Fruit fly (Drosophila melanogaster): Measurements from ENCODE around the gene beta4GalNAcTB.
A peak's percentile ranks its signal among the peaks of the same experiment; 100 is the strongest.

The beta4GalNAcTB gene

DNA sequence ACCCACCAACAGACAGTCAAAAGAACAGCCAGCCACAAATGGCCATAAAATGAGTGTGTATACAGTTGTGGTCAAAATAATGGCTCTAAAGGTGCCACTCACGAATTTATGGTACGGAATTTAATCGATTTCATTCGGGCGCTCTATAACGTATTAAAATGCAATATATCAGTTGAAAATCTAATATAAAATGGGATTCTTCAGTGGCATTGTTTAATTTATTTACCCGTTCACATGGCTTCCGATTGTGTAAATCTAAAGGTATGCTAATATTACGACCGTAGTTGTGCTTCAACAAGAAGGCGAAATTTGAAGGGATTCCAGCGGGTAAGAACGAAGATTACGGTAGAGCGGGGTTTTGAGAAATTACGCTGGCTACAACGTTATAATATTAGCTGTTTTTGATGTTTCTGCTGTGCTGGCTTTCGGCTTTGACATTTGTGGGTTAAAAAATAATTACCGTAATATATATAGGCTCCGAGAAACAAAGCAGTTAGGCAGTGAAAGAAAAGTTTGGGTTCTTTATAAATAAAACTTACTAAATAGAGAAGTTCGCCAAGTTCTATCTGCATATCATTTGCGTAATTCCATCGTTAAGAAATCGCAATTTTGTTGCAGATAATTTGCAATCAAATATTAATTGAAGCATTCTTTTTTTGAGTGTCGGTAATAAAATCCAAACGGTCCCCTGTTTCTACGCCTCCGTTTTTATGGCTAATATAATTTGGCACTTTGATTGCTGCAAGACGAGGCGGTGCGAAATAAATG, 42.0 kb upstream of the beta4GalNAcTB start (continued):
- TF ChIP-seq CG8632 (GFP tag; optimal IDR thresholded peaks at IDR 0.05) (peak; percentile 9), CG6854 (GFP tag; optimal IDR thresholded peaks at IDR 0.05) (peak; percentile 41), Hr4 (GFP tag; optimal IDR thresholded peaks at IDR 0.05) (peak; percentile 9), CG10631 (GFP tag; optimal IDR thresholded peaks at IDR 0.05) (peak; percentile 5), CG6808 (GFP tag; optimal IDR thresholded peaks at IDR 0.05) (peak; percentile 7), acj6 (GFP tag; optimal IDR thresholded peaks at IDR 0.05) (peak; percentile 8), fkh (GFP tag; optimal IDR thresholded peaks at IDR 0.05) (no peak), dac (GFP tag; optimal IDR thresholded peaks at IDR 0.05) (no peak), Gug (GFP tag; IDR thresholded peaks at IDR 0.05) (no peak), CG11762 (GFP tag; optimal IDR thresholded peaks at IDR 0.05; ENCODE audit: insufficient read depth) (no peak), CG6276 (GFP tag; optimal IDR thresholded peaks at IDR 0.05) (peak; percentile 8), CG16779 (tag; optimal IDR thresholded peaks at IDR 0.05) (no peak), OdsH (GFP tag; optimal IDR thresholded peaks at IDR 0.05) (no peak), eg (GFP tag; IDR thresholded peaks at IDR 0.05) (peak; percentile 29; the same call in 1 of the 3 replicates), pdm3 (GFP tag; optimal IDR thresholded peaks at IDR 0.05) (no peak), Lpt (GFP tag; optimal IDR thresholded peaks at IDR 0.05) (no peak), CG34406 (GFP tag; optimal IDR thresholded peaks at IDR 0.05) (no peak), CG8119 (GFP tag; IDR thresholded peaks at IDR 0.05) (no peak), CG15336 (GFP tag; IDR thresholded peaks at IDR 0.05) (0 out of 2 replicates have a peak, but pooled peaks have one; percentile 18), Eip93F (GFP tag; optimal IDR thresholded peaks at IDR 0.05) (no peak), topi (GFP tag; optimal IDR thresholded peaks at IDR 0.05) (peak; percentile 50), CG11902 (GFP tag; optimal IDR thresholded peaks at IDR 0.05) (no peak), Ets21C (GFP tag; optimal IDR thresholded peaks at IDR 0.05) (peak; percentile 9), lz (GFP tag; optimal IDR thresholded peaks at IDR 0.05) (peak; percentile 42), CG11294 (GFP tag; IDR thresholded peaks at IDR 0.05) (no peak), Sox102F (GFP tag; optimal IDR thresholded peaks at IDR 0.05) (peak; percentile 43), Met (GFP tag; optimal IDR thresholded peaks at IDR 0.05) (peak; percentile 71), Sox15 (GFP tag; optimal IDR thresholded peaks at IDR 0.05) (no peak), CG3032 (tag; optimal IDR thresholded peaks at IDR 0.05) (peak; percentile 24), vri (GFP tag; optimal IDR thresholded peaks at IDR 0.05) (peak; percentile 84), spab (GFP tag; optimal IDR thresholded peaks at IDR 0.05) (peak; percentile 25), svp (GFP tag) (peak; percentile 84), CG9139 (GFP tag; optimal IDR thresholded peaks at IDR 0.05) (peak; percentile 13), CG4318 (GFP tag; optimal IDR thresholded peaks at IDR 0.05) (no peak), CG10669 (GFP tag; optimal IDR thresholded peaks at IDR 0.05) (peak; percentile 15), esn (GFP tag; optimal IDR thresholded peaks at IDR 0.05) (peak; percentile 65), net (GFP tag; optimal IDR thresholded peaks at IDR 0.05) (no peak)

DNA sequence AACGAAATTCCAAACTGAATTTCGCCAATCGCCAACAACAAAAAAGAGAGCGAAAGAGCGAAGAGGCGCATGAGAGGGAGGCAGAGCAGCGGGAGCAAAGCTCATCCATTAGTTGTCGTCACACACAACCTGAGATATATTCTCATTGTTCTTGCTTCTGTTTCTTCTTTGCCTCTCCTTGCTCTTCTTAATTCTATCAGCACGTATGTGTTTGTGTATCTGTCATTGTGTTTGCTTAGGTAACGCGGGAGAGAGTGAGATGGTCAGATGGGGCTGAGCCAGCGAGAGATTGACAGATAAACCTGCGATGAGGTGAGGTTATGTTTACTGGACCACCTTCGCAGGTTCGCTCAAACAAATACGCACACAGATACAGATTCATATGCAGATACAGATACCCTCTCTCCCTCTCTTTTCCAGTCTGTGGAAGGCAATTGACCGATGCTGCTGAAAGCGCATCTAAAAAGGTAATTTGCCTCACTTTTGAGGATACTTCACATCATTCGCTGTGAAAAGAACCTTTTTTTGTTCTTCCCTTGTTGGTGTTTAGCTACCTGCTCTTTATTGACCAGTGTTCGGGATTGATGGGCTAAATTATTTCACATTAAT, 40.3 kb upstream of the beta4GalNAcTB start:
- no peak for TF ChIP-seq Gug (GFP tag; IDR thresholded peaks at IDR 0.05)
- TF ChIP-seq Eip93F (GFP tag; optimal IDR thresholded peaks at IDR 0.05): no peak
- 0 out of 3 replicates have a peak, but pooled peaks have one; percentile 27 for TF ChIP-seq CG8119 (GFP tag; IDR thresholded peaks at IDR 0.05)
- TF ChIP-seq esn (GFP tag; optimal IDR thresholded peaks at IDR 0.05): peak; percentile 27
- TF ChIP-seq fd85E (GFP tag; optimal IDR thresholded peaks at IDR 0.05): no peak
- no peak for TF ChIP-seq Hr39 (GFP tag; optimal IDR thresholded peaks at IDR 0.05)
- TF ChIP-seq Met (GFP tag; optimal IDR thresholded peaks at IDR 0.05): no peak
- peak; percentile 57 for TF ChIP-seq CG6808 (GFP tag; optimal IDR thresholded peaks at IDR 0.05)
- TF ChIP-seq CG6792 (GFP tag; optimal IDR thresholded peaks at IDR 0.05): no peak
- peak; percentile 57 for TF ChIP-seq dsx (GFP tag; optimal IDR thresholded peaks at IDR 0.05; ENCODE audit: poor library complexity, severe bottlenecking)
- TF ChIP-seq CG10669 (GFP tag; optimal IDR thresholded peaks at IDR 0.05): peak; percentile 19
- peak; percentile 52 to 58 for TF ChIP-seq ss (GFP tag; optimal IDR thresholded peaks at IDR 0.05)
- TF ChIP-seq lz (GFP tag; optimal IDR thresholded peaks at IDR 0.05): no peak
- peak in 1 of 2 experiments; percentile 45 for TF ChIP-seq salr (GFP tag; optimal IDR thresholded peaks at IDR 0.05)
- TF ChIP-seq dac (GFP tag; optimal IDR thresholded peaks at IDR 0.05): no peak
- TF ChIP-seq CG3919 (GFP tag; optimal IDR thresholded peaks at IDR 0.05): peak; percentile 28
- TF ChIP-seq CG34406 (GFP tag; optimal IDR thresholded peaks at IDR 0.05): no peak
- no peak for TF ChIP-seq CG31627 (GFP tag; optimal IDR thresholded peaks at IDR 0.05)
- peak; percentile 68 for TF ChIP-seq Eip78C (GFP tag)
- no peak for TF ChIP-seq CG32006 (GFP tag; optimal IDR thresholded peaks at IDR 0.05)
- TF ChIP-seq acj6 (GFP tag; optimal IDR thresholded peaks at IDR 0.05): no peak
- no peak for TF ChIP-seq achi (GFP tag; optimal IDR thresholded peaks at IDR 0.05)

Measured in whole organism, prepupa.